Worm (Caenorhabditis elegans): Measurements from ENCODE around the gene T23G5.3.

- no peak for TF ChIP-seq unc-3 (GFP tag; conservative IDR thresholded peaks at IDR 0.05)
- TF ChIP-seq unc-3 (tag; optimal IDR thresholded peaks at IDR 0.05) = no peak
- TF ChIP-seq ceh-9 (tag; optimal IDR thresholded peaks at IDR 0.05) = no peak
- no peak for TF ChIP-seq hlh-30 (tag; optimal IDR thresholded peaks at IDR 0.05; ENCODE audit: insufficient read depth)
- no peak for TF ChIP-seq pha-2 (tag; optimal IDR thresholded peaks at IDR 0.05)
- TF ChIP-seq dmd-4 (tag; optimal IDR thresholded peaks at IDR 0.05; ENCODE audit: borderline replicate concordance) = no peak
- no peak for TF ChIP-seq zip-5 (tag; optimal IDR thresholded peaks at IDR 0.05)
- TF ChIP-seq ama-1 (optimal IDR thresholded peaks at IDR 0.05) = no peak
- no peak for TF ChIP-seq hlh-15 (tag; optimal IDR thresholded peaks at IDR 0.05)
- TF ChIP-seq fax-1 (tag; optimal IDR thresholded peaks at IDR 0.05) = no peak
- no peak for TF ChIP-seq npax-4 (tag; optimal IDR thresholded peaks at IDR 0.05)
- peak; percentile 58 for TF ChIP-seq C08G9.2 (tag; optimal IDR thresholded peaks at IDR 0.05)
- no peak for TF ChIP-seq sox-4 (tag; optimal IDR thresholded peaks at IDR 0.05)
- TF ChIP-seq unc-42 (tag; optimal IDR thresholded peaks at IDR 0.05) = peak; percentile 69
- no peak for TF ChIP-seq K02D7.2 (tag; optimal IDR thresholded peaks at IDR 0.05)
Observed at ce11 chrIII:9191091-9191490, 40.0 kb downstream of the T23G5.3 start, which contains the start of gene cls-3.
